Fruit fly (Drosophila melanogaster): ENCODE measurements around the gene CG31115.

CG31115 gene

DNA sequence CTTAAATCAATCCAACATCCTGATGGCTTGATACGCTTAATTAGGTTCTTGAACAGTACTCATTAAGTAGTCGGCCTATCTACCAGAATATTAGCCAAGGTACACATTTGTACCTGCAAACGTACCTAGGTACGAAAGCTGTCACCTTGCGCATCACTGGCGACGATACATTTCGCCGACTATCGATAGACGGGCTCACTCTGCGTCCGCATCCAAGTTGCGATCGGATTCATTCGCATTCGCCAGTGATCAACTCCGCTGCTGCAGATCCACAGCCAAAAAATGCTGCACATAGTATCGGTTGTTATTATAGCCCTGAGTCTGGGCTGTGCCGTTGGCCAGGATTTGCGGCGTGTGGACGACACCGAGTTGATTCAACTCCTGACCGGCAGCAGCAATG lies 10.8 kb downstream of the CG31115 start, which contains the start of gene CG11790 (continued):
- TF ChIP-seq ERR (GFP tag; optimal IDR thresholded peaks at IDR 0.05) (no peak), CG6765 (GFP tag; optimal IDR thresholded peaks at IDR 0.05) (no peak), CG4707 (GFP tag; optimal IDR thresholded peaks at IDR 0.05) (no peak), CG14050 (GFP tag; IDR thresholded peaks at IDR 0.05) (no peak), gsb-n (tag; optimal IDR thresholded peaks at IDR 0.05) (no peak), sisA (GFP tag; IDR thresholded peaks at IDR 0.05) (no peak), Atf-2 (GFP tag; optimal IDR thresholded peaks at IDR 0.05) (no peak), CG3281 (GFP tag; optimal IDR thresholded peaks at IDR 0.05) (no peak), CG12071 (GFP tag; optimal IDR thresholded peaks at IDR 0.05) (no peak), Bgb (GFP tag; IDR thresholded peaks at IDR 0.05; ENCODE audit: partially characterized antibody) (peak; percentile 87), CG15269 (tag; optimal IDR thresholded peaks at IDR 0.05) (no peak), sd (tag; optimal IDR thresholded peaks at IDR 0.05) (no peak)

DNA sequence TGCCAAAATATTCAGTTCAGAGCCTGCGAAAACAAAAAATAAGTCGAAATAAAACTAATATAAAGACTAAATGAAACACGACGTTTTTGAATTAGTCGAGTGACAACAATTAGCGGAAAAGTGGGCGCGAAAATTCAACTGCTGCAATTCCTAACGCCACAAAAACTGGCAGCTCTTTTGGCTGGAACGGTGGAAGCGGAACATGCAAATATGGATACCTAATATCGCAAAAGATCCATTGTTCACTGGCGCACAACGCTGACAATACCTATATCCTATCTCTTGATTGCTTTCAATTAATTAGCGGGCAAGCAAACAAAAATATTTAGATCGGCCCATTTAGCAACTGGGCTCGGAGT lies 12.6 kb downstream of the CG31115 start, which contains the start of gene CG11791:
Gene CG11791, plus strand, starts transcription at position 234 of the 359 bp plus-strand sequence.
- TF ChIP-seq toy (GFP tag; IDR thresholded peaks at IDR 0.05) (no peak), pzg (GFP tag; optimal IDR thresholded peaks at IDR 0.05) (peak; percentile 28), Sin3A (optimal IDR thresholded peaks at IDR 0.05) (peak; percentile 17), Dek (tag; optimal IDR thresholded peaks at IDR 0.05) (no peak), sc (optimal IDR thresholded peaks at IDR 0.05) (no peak), sc (GFP tag; optimal IDR thresholded peaks at IDR 0.05) (no peak), CG43689 (GFP tag; IDR thresholded peaks at IDR 0.05) (no peak), CG10979 (tag; optimal IDR thresholded peaks at IDR 0.05) (no peak), kni (GFP tag; optimal IDR thresholded peaks at IDR 0.05) (no peak), CG1603 (tag; optimal IDR thresholded peaks at IDR 0.05) (peak; percentile 95), CG8290 (GFP tag; optimal IDR thresholded peaks at IDR 0.05) (no peak), CG8290 (tag; optimal IDR thresholded peaks at IDR 0.05) (peak in 1 of 2 experiments; percentile 11), btn (GFP tag; optimal IDR thresholded peaks at IDR 0.05) (no peak), CG3847 (GFP tag; IDR thresholded peaks at IDR 0.05) (no peak), CG15073 (GFP tag; optimal IDR thresholded peaks at IDR 0.05) (no peak), mam (GFP tag; optimal IDR thresholded peaks at IDR 0.05) (no peak), onecut (GFP tag; IDR thresholded peaks at IDR 0.05) (no peak), Gug (GFP tag; IDR thresholded peaks at IDR 0.05) (no peak), CG3995 (GFP tag; optimal IDR thresholded peaks at IDR 0.05) (peak; percentile 83), nau (GFP tag; optimal IDR thresholded peaks at IDR 0.05) (no peak), grn (GFP tag; optimal IDR thresholded peaks at IDR 0.05) (no peak), CG10543 (GFP tag; optimal IDR thresholded peaks at IDR 0.05) (no peak), Rx (GFP tag; IDR thresholded peaks at IDR 0.05) (no peak), CG4360 (GFP tag; IDR thresholded peaks at IDR 0.05) (no peak), ind (GFP tag; optimal IDR thresholded peaks at IDR 0.05) (no peak), CG10959 (GFP tag; IDR thresholded peaks at IDR 0.05) (no peak), Optix (GFP tag; IDR thresholded peaks at IDR 0.05) (no peak), gfzf (GFP tag; optimal IDR thresholded peaks at IDR 0.05) (peak; percentile 65), al (GFP tag; IDR thresholded peaks at IDR 0.05) (no peak), stwl (tag; optimal IDR thresholded peaks at IDR 0.05) (no peak), CG3407 (GFP tag; optimal IDR thresholded peaks at IDR 0.05) (no peak), NFAT (GFP tag; IDR thresholded peaks at IDR 0.05) (no peak), Lpt (GFP tag; optimal IDR thresholded peaks at IDR 0.05) (no peak), bab2 (GFP tag; optimal IDR thresholded peaks at IDR 0.05) (no peak), CG8089 (GFP tag; optimal IDR thresholded peaks at IDR 0.05) (no peak), CG15514 (GFP tag; optimal IDR thresholded peaks at IDR 0.05) (peak; percentile 29), CG34422 (GFP tag; IDR thresholded peaks at IDR 0.05) (no peak), pita (GFP tag; optimal IDR thresholded peaks at IDR 0.05) (no peak), tna (GFP tag; IDR thresholded peaks at IDR 0.05; ENCODE audit: partially characterized antibody) (no peak), pros (GFP tag; optimal IDR thresholded peaks at IDR 0.05) (no peak), pfk (GFP tag; optimal IDR thresholded peaks at IDR 0.05) (peak; percentile 95)
